Fruit fly (Drosophila melanogaster) whole organism, embryonic: ENCODE measurements around the gene Dis3l2.

Experiments used
- Aef1 ChIP-seq: fragments of 200-800 bp; sonication (Bioruptor generic); IDR thresholded peaks from 3 replicates; pipeline ENCODE4 v1.3.6; 2022; ENCODE audit warnings: missing biosample characterization, missing genetic modification characterization
- BEAF-32 ChIP-seq: fragments of 200-800 bp; sonication (Bioruptor generic); optimal IDR thresholded peaks from 3 replicates; lab custom pipeline; 2017; ENCODE audit warnings: missing biosample characterization, missing genetic modification characterization, mild to moderate bottlenecking, moderate library complexity, missing genetic modification reagents
- CG10267 ChIP-seq: fragments of 200-800 bp; sonication (Bioruptor generic); optimal IDR thresholded peaks from 2 replicates; lab custom pipeline; 2018; ENCODE audit warnings: missing biosample characterization, mild to moderate bottlenecking, missing genetic modification characterization, moderate library complexity
- CG12104 ChIP-seq: fragments of 200-800 bp; sonication (Bioruptor generic); optimal IDR thresholded peaks from 3 replicates; lab custom pipeline; 2016; ENCODE audit warnings: missing biosample characterization, missing genetic modification characterization
- CG1233 ChIP-seq: fragments of 200-800 bp; sonication (Bioruptor generic); optimal IDR thresholded peaks from 4 replicates; lab custom pipeline; 2018; ENCODE audit warnings: missing biosample characterization, mild to moderate bottlenecking, missing genetic modification characterization
- CG13287 ChIP-seq: fragments of 200-800 bp; sonication (Bioruptor generic); IDR thresholded peaks from 2 replicates; pipeline ENCODE4 v1.3.6; 2022; ENCODE audit warnings: missing biosample characterization, missing genetic modification characterization; ENCODE audit not compliant: partially characterized antibody
- CG13894 ChIP-seq: fragments of 200-800 bp; sonication (Bioruptor generic); optimal IDR thresholded peaks from 3 replicates; lab custom pipeline; 2018; ENCODE audit warnings: missing biosample characterization, mild to moderate bottlenecking, missing genetic modification characterization, moderate library complexity
- CG14050 ChIP-seq: fragments of 200-800 bp; sonication (Bioruptor generic); IDR thresholded peaks from 3 replicates; pipeline ENCODE4 v1.3.6; 2022; ENCODE audit warnings: missing biosample characterization, missing genetic modification characterization
- CG14710 ChIP-seq: fragments of 200-800 bp; sonication (Bioruptor generic); optimal IDR thresholded peaks from 3 replicates; lab custom pipeline; 2019; ENCODE audit warnings: missing biosample characterization, mild to moderate bottlenecking, missing genetic modification characterization, moderate library complexity
- CG14860 ChIP-seq: fragments of 200-800 bp; sonication (Bioruptor generic); IDR thresholded peaks from 3 replicates; pipeline ENCODE4 v1.3.6; 2022; ENCODE audit warnings: missing biosample characterization, missing genetic modification characterization; ENCODE audit not compliant: partially characterized antibody
- CG15514 ChIP-seq: fragments of 200-800 bp; sonication (Bioruptor generic); optimal IDR thresholded peaks from 3 replicates; lab custom pipeline; 2017; ENCODE audit warnings: missing biosample characterization, missing genetic modification characterization, mild to moderate bottlenecking, moderate library complexity, missing genetic modification reagents
- CG1603 ChIP-seq: fragments of 200-800 bp; sonication (Bioruptor generic); optimal IDR thresholded peaks from 2 replicates; lab custom pipeline; 2019; ENCODE audit warnings: missing biosample characterization, mild to moderate bottlenecking, missing genetic modification characterization, moderate library complexity
- CG17361 ChIP-seq: fragments of 200-800 bp; sonication (Bioruptor generic); IDR thresholded peaks from 3 replicates; pipeline ENCODE4 v1.3.6; 2022; ENCODE audit warnings: missing biosample characterization, missing genetic modification characterization
- CG17385 ChIP-seq: fragments of 200-800 bp; sonication (Bioruptor generic); optimal IDR thresholded peaks from 3 replicates; lab custom pipeline; 2018; ENCODE audit warnings: missing biosample characterization, mild to moderate bottlenecking, missing genetic modification characterization
- CG17912 ChIP-seq: fragments of 200-800 bp; sonication (Bioruptor generic); optimal IDR thresholded peaks from 2 replicates; lab custom pipeline; 2018; ENCODE audit warnings: missing biosample characterization, mild to moderate bottlenecking, missing genetic modification characterization
- CG30020 ChIP-seq: fragments of 200-800 bp; optimal IDR thresholded peaks from 2 replicates; lab custom pipeline; 2019; ENCODE audit warnings: missing biosample characterization, mild to moderate bottlenecking, missing genetic modification characterization, moderate library complexity
- CG34376 ChIP-seq: fragments of 200-800 bp; sonication (Bioruptor generic); optimal IDR thresholded peaks from 2 replicates; lab custom pipeline; 2018; ENCODE audit warnings: missing biosample characterization, mild to moderate bottlenecking, missing genetic modification characterization
- CG3995 ChIP-seq: fragments of 200-800 bp; sonication (Bioruptor generic); optimal IDR thresholded peaks from 3 replicates; lab custom pipeline; 2016; ENCODE audit warnings: missing biosample characterization, missing genetic modification characterization
- CG4282 ChIP-seq: fragments of 200-800 bp; sonication (Bioruptor generic); optimal IDR thresholded peaks from 2 replicates; lab custom pipeline; 2016; ENCODE audit warnings: missing biosample characterization, missing genetic modification characterization
- CG4854 ChIP-seq: fragments of 200-800 bp; sonication (Bioruptor generic); optimal IDR thresholded peaks from 2 replicates; lab custom pipeline; 2016; ENCODE audit warnings: missing biosample characterization, missing genetic modification characterization, inconsistent platforms
- CG6175 ChIP-seq: fragments of 200-800 bp; sonication (Bioruptor generic); IDR thresholded peaks from 3 replicates; pipeline ENCODE4 v1.3.6; 2022; ENCODE audit warnings: missing biosample characterization, missing genetic modification characterization
- Deaf1 ChIP-seq: fragments of 200-800 bp; optimal IDR thresholded peaks from 3 replicates; lab custom pipeline; 2019; ENCODE audit warnings: missing biosample characterization, mild to moderate bottlenecking, missing genetic modification characterization, moderate library complexity
- Dll ChIP-seq: fragments of 200-800 bp; sonication (Bioruptor generic); IDR thresholded peaks from 4 replicates; pipeline ENCODE4 v1.3.6; 2022; ENCODE audit warnings: missing biosample characterization, missing genetic modification characterization; ENCODE audit not compliant: partially characterized antibody
- Dp ChIP-seq: fragments of 200-800 bp; sonication (Bioruptor generic); optimal IDR thresholded peaks from 2 replicates; lab custom pipeline; 2018; ENCODE audit warnings: missing biosample characterization, mild to moderate bottlenecking, missing genetic modification characterization, moderate library complexity
- Hey ChIP-seq: fragments of 200-800 bp; sonication (Bioruptor generic); optimal IDR thresholded peaks from 3 replicates; lab custom pipeline; 2018; ENCODE audit warnings: missing biosample characterization, mild to moderate bottlenecking, missing genetic modification characterization
- MESR4 ChIP-seq: fragments of 200-800 bp; sonication (Bioruptor generic); optimal IDR thresholded peaks from 2 replicates; lab custom pipeline; 2018; ENCODE audit warnings: missing biosample characterization, mild to moderate bottlenecking, missing genetic modification characterization, moderate library complexity
- NK7.1 ChIP-seq: fragments of 200-800 bp; sonication (Bioruptor generic); optimal IDR thresholded peaks from 3 replicates; lab custom pipeline; 2016; ENCODE audit warnings: missing biosample characterization, missing genetic modification characterization
- Oli ChIP-seq: fragments of 200-800 bp; sonication (Bioruptor generic); optimal IDR thresholded peaks from 2 replicates; lab custom pipeline; 2018; ENCODE audit warnings: missing biosample characterization, mild to moderate bottlenecking, missing genetic modification characterization, moderate library complexity
- Opbp ChIP-seq: fragments of 200-800 bp; sonication (Bioruptor generic); IDR thresholded peaks from 3 replicates; pipeline ENCODE4 v1.3.6; 2022; ENCODE audit warnings: missing biosample characterization, missing genetic modification characterization; ENCODE audit not compliant: partially characterized antibody
- Stat92E ChIP-seq, 3 experiments: fragments of >200 bp in 2 of 3; fragments of 200-800 bp in 1 of 3; sonication (Bioruptor generic) in 1 of 3; optimal IDR thresholded peaks; 2 replicates each; lab custom pipeline; 2017 to 2019; ENCODE audit warnings: missing biosample characterization in 3 of 3, missing genetic modification characterization in 3 of 3, mild to moderate bottlenecking in 1 of 3, moderate library complexity in 1 of 3
- Trl ChIP-seq, 3 experiments: fragments of >200 bp in 2 of 3; fragments of 200-800 bp in 1 of 3; sonication (Bioruptor generic) in 1 of 3; optimal IDR thresholded peaks; 2 replicates in 1 of 3; 3 replicates in 2 of 3; lab custom pipeline; 2016 to 2017; ENCODE audit warnings: missing biosample characterization in 1 of 3, missing genetic modification characterization in 1 of 3
- al ChIP-seq: fragments of 200-800 bp; sonication (Bioruptor generic); IDR thresholded peaks from 2 replicates; pipeline ENCODE4 v1.3.6; 2022; ENCODE audit warnings: missing biosample characterization, missing genetic modification characterization
- chm ChIP-seq: fragments of 200-800 bp; sonication (Bioruptor generic); IDR thresholded peaks from 2 replicates; pipeline ENCODE4 v1.3.6; 2022; ENCODE audit warnings: missing biosample characterization, missing genetic modification characterization
- crol ChIP-seq: fragments of 200-800 bp; sonication (Bioruptor generic); IDR thresholded peaks from 2 replicates; pipeline ENCODE4 v1.3.6; 2022; ENCODE audit warnings: missing biosample characterization, missing genetic modification characterization
- dysf ChIP-seq: fragments of 200-800 bp; sonication (Bioruptor generic); IDR thresholded peaks from 3 replicates; pipeline ENCODE4 v1.3.6; 2022; ENCODE audit warnings: missing biosample characterization, missing genetic modification characterization
- gro ChIP-seq: fragments of 200-800 bp; sonication (Bioruptor generic); optimal IDR thresholded peaks from 2 replicates; lab custom pipeline; 2016; ENCODE audit warnings: missing biosample characterization, missing genetic modification characterization
- kah ChIP-seq: fragments of 200-800 bp; sonication (Bioruptor generic); optimal IDR thresholded peaks from 2 replicates; lab custom pipeline; 2018; ENCODE audit warnings: missing biosample characterization, mild to moderate bottlenecking, missing genetic modification characterization
- lola ChIP-seq, 3 experiments: fragments of >200 bp in 2 of 3; fragments of 200-800 bp in 1 of 3; sonication (Bioruptor generic) in 1 of 3; optimal IDR thresholded peaks; 2 replicates each; lab custom pipeline; 2017 to 2019; ENCODE audit warnings: missing biosample characterization in 3 of 3, missing genetic modification characterization in 3 of 3, mild to moderate bottlenecking in 1 of 3, moderate library complexity in 1 of 3
- nom ChIP-seq: fragments of 200-800 bp; sonication (Bioruptor generic); optimal IDR thresholded peaks from 2 replicates; lab custom pipeline; 2017; ENCODE audit warnings: missing biosample characterization, missing genetic modification characterization, mild to moderate bottlenecking, moderate library complexity, missing genetic modification reagents
- otp ChIP-seq: fragments of 200-800 bp; sonication (Bioruptor generic); IDR thresholded peaks from 3 replicates; pipeline ENCODE4, ENCODE4 v1.3.6; 2022; ENCODE audit warnings: missing biosample characterization, missing genetic modification characterization
- psq ChIP-seq: fragments of 200-800 bp; sonication (Bioruptor generic); optimal IDR thresholded peaks from 2 replicates; lab custom pipeline; 2017; ENCODE audit warnings: missing biosample characterization, missing genetic modification characterization
- pzg ChIP-seq: fragments of 200-800 bp; sonication (Bioruptor generic); optimal IDR thresholded peaks from 3 replicates; lab custom pipeline; 2018; ENCODE audit warnings: missing biosample characterization, mild to moderate bottlenecking, missing genetic modification characterization, moderate library complexity
- sob ChIP-seq: fragments of 200-800 bp; sonication (Bioruptor generic); IDR thresholded peaks from 2 replicates; pipeline ENCODE4 v1.3.6; 2022; ENCODE audit warnings: missing biosample characterization, missing genetic modification characterization
- ssp ChIP-seq: fragments of 200-800 bp; sonication (Bioruptor generic); IDR thresholded peaks from 2 replicates; pipeline ENCODE4 v1.3.6; 2022; ENCODE audit warnings: missing biosample characterization, missing genetic modification characterization
- stwl ChIP-seq: fragments of 200-800 bp; sonication (Bioruptor generic); optimal IDR thresholded peaks from 3 replicates; lab custom pipeline; 2018; ENCODE audit warnings: missing biosample characterization, mild to moderate bottlenecking, missing genetic modification characterization, moderate library complexity
- toy ChIP-seq: fragments of 200-800 bp; sonication (Bioruptor generic); IDR thresholded peaks from 2 replicates; pipeline ENCODE4 v1.3.6; 2022; ENCODE audit warnings: missing biosample characterization, missing genetic modification characterization
- trem ChIP-seq: fragments of 200-800 bp; optimal IDR thresholded peaks from 3 replicates; lab custom pipeline; 2019; ENCODE audit warnings: missing biosample characterization, mild to moderate bottlenecking, missing genetic modification characterization, moderate library complexity
- tup ChIP-seq: fragments of 200-800 bp; sonication (Bioruptor generic); optimal IDR thresholded peaks from 2 replicates; lab custom pipeline; 2016; ENCODE audit warnings: missing biosample characterization, mild to moderate bottlenecking, missing genetic modification characterization, moderate library complexity
- unpg ChIP-seq: fragments of 200-800 bp; sonication (Bioruptor generic); optimal IDR thresholded peaks from 3 replicates; lab custom pipeline; 2018; ENCODE audit warnings: missing biosample characterization, mild to moderate bottlenecking, missing genetic modification characterization, moderate library complexity

Dis3l2 gene

dm6 chr3L:211200-211599 is 1.3 kb upstream of the Dis3l2 start, which contains the start of gene Prp4k (continued):
- TF ChIP-seq CG12104 (GFP tag; lab: Kevin White, UChicago), result no peak
- TF ChIP-seq CG6175 (GFP tag; lab: Robert Waterston, UW), result 0 out of 3 replicates have a peak, but pooled peaks have one; percentile 11
- 0 out of 3 replicates have a peak, but pooled peaks have one; percentile 41 for TF ChIP-seq Opbp (GFP tag; lab: Robert Waterston, UW)
- no peak for TF ChIP-seq CG4282 (GFP tag; lab: Kevin White, UChicago)
- no peak for TF ChIP-seq CG34376 (GFP tag; lab: Kevin White, UChicago)
- no peak for TF ChIP-seq psq
- TF ChIP-seq Deaf1, result peak; percentile 58
- TF ChIP-seq al (GFP tag; lab: Robert Waterston, UW), result no peak
- TF ChIP-seq CG17385 (GFP tag; lab: Kevin White, UChicago), result peak; percentile 92
- TF ChIP-seq dysf, result no peak
- no peak for TF ChIP-seq CG3995
- TF ChIP-seq Stat92E (GFP tag; optimal IDR thresholded peaks at IDR 0.05; lab: Kevin White, UChicago), result peak in 1 of 3 experiments; percentile 33
- peak; percentile 11 for TF ChIP-seq BEAF-32 (GFP tag; lab: Kevin White, UChicago)
- TF ChIP-seq MESR4 (GFP tag; lab: Kevin White, UChicago), result peak; percentile 97
- no peak for TF ChIP-seq Hey (tag; lab: Kevin White, UChicago)
- peak; percentile 42; the same call in 1 of the 2 replicates for TF ChIP-seq crol (GFP tag; lab: Robert Waterston, UW)
- no peak for TF ChIP-seq CG17912 (GFP tag; lab: Kevin White, UChicago)
- TF ChIP-seq CG1233 (GFP tag; lab: Kevin White, UChicago), result no peak
- TF ChIP-seq CG13287 (GFP tag; lab: Robert Waterston, UW), result peak; percentile 44; the same call in 1 of the 2 replicates
- TF ChIP-seq CG30020 (tag; lab: Kevin White, UChicago), result peak; percentile 4
- TF ChIP-seq otp (GFP tag; lab: Robert Waterston, UW), result no peak
- TF ChIP-seq gro, result no peak
- peak; percentile 37 for TF ChIP-seq CG14710
- TF ChIP-seq Dp (GFP tag; lab: Kevin White, UChicago), result peak; percentile 4
- 0 out of 4 replicates have a peak, but pooled peaks have one; percentile 33 for TF ChIP-seq Dll (GFP tag; lab: Robert Waterston, UW)
- no peak for TF ChIP-seq NK7.1 (GFP tag; lab: Kevin White, UChicago)
- peak; percentile 39 for TF ChIP-seq CG15514 (GFP tag; lab: Kevin White, UChicago)
- TF ChIP-seq toy (GFP tag; lab: Robert Waterston, UW), result no peak
- 0 out of 3 replicates have a peak, but pooled peaks have one; percentile 26 for TF ChIP-seq CG14860 (GFP tag; lab: Robert Waterston, UW)
- peak; percentile 50 for TF ChIP-seq pzg (GFP tag; lab: Kevin White, UChicago)
- no peak for TF ChIP-seq CG17361 (GFP tag; lab: Robert Waterston, UW)
- peak; percentile 49 for TF ChIP-seq nom (GFP tag; lab: Kevin White, UChicago)
- peak; percentile 50 for TF ChIP-seq stwl (tag; lab: Kevin White, UChicago)
- peak; percentile 41 for TF ChIP-seq trem (tag; lab: Kevin White, UChicago)
- peak; percentile 4 for TF ChIP-seq CG10267 (tag; lab: Kevin White, UChicago)
- no peak for TF ChIP-seq CG1603 (tag; lab: Kevin White, UChicago)

- TF ChIP-seq ssp (GFP tag; lab: Robert Waterston, UW) (no peak), CG4854 (GFP tag; lab: Kevin White, UChicago) (no peak), CG14050 (GFP tag; lab: Robert Waterston, UW) (no peak), kah (GFP tag; lab: Kevin White, UChicago) (no peak), unpg (GFP tag; lab: Kevin White, UChicago) (no peak), Trl (optimal IDR thresholded peaks at IDR 0.05; lab: Kevin White, UChicago) (no peak), Trl (GFP tag; optimal IDR thresholded peaks at IDR 0.05; lab: Kevin White, UChicago) (no peak), Oli (tag; lab: Kevin White, UChicago) (no peak), CG13894 (tag; lab: Kevin White, UChicago) (no peak), sob (GFP tag; lab: Robert Waterston, UW) (no peak), lola (GFP tag; optimal IDR thresholded peaks at IDR 0.05; lab: Kevin White, UChicago) (no peak), tup (no peak), chm (GFP tag; lab: Robert Waterston, UW) (no peak), Aef1 (GFP tag; lab: Robert Waterston, UW) (no peak)
These were observed 3.8 kb downstream of the Dis3l2 start, which contains the start of gene Kaz1-ORFB for dm6 chr3L:216325-216724. TSS of gene Kaz1-ORFB (plus strand) at chr3L:216625.
